Fruit fly (Drosophila melanogaster): Measurements from ENCODE around the gene CG31266.

The CG31266 gene

DNA sequence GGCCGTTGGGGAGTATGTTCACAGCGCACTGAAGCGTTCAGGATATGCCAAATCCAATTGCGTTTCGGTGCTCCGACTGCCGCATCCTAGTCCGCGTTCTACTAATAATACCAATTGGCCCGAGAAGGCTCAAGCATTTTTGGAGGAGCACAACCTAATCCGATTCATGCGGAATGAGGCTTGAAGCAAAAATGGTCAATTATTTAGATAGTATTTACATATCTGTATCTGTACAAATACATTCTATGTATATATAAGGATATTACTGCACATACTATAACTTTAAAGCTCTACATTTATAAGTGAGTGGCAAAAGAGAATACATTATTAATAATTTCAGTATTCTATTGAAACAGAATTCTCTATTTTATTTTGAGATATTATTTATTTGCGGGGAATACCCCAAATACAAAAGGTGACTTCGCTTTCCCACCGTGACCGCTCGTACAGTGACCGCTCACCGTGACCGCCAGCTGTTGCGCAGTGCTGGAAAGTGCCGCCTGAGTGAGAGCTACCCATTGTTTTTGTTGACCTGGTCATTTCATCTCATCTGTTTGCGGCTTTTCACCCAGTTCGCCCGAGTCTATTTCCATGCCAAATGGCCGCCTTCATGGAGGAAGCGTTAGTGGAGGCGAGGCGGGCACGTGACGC lies 19.0 kb downstream of the CG31266 start, which contains the start of gene CG5292 (continued):
- TF ChIP-seq CrebB (tag; optimal IDR thresholded peaks at IDR 0.05) (peak; percentile 19), ftz-f1 (GFP tag; optimal IDR thresholded peaks at IDR 0.05) (peak; percentile 68), CG34422 (GFP tag; IDR thresholded peaks at IDR 0.05) (peak; percentile 79; the same call in 2 of the 3 replicates), CG18619 (GFP tag; optimal IDR thresholded peaks at IDR 0.05) (peak; percentile 23), crp (GFP tag; optimal IDR thresholded peaks at IDR 0.05) (peak; percentile 89 to 98), pzg (GFP tag; optimal IDR thresholded peaks at IDR 0.05) (peak; percentile 65), CG7987 (GFP tag; optimal IDR thresholded peaks at IDR 0.05) (no peak), Taf1 (GFP tag; IDR thresholded peaks at IDR 0.05) (no peak), CG9932 (GFP tag; IDR thresholded peaks at IDR 0.05) (peak; percentile 72), HLH4C (GFP tag; IDR thresholded peaks at IDR 0.05; ENCODE audit: partially characterized antibody) (peak; percentile 23; the same call in 1 of the 3 replicates), hb (GFP tag; IDR thresholded peaks at IDR 0.05; ENCODE audit: partially characterized antibody) (no peak), maf-S (GFP tag; optimal IDR thresholded peaks at IDR 0.05) (no peak), CG12659 (GFP tag; optimal IDR thresholded peaks at IDR 0.05) (peak; percentile 69), dpn (GFP tag; optimal IDR thresholded peaks at IDR 0.05) (peak; percentile 42 to 67), ind (GFP tag; optimal IDR thresholded peaks at IDR 0.05) (peak; percentile 31), CG2875 (GFP tag; optimal IDR thresholded peaks at IDR 0.05) (peak; percentile 45), zen (tag; optimal IDR thresholded peaks at IDR 0.05) (no peak), odd (GFP tag; optimal IDR thresholded peaks at IDR 0.05) (no peak), ac (GFP tag; optimal IDR thresholded peaks at IDR 0.05) (no peak), CG4328 (GFP tag; optimal IDR thresholded peaks at IDR 0.05) (peak; percentile 51), CG10959 (GFP tag; IDR thresholded peaks at IDR 0.05) (0 out of 2 replicates have a peak, but pooled peaks have one; percentile 27), Dip3 (GFP tag; optimal IDR thresholded peaks at IDR 0.05) (peak; percentile 30), tll (GFP tag; optimal IDR thresholded peaks at IDR 0.05) (peak in 1 of 2 experiments; percentile 91), Sox100B (GFP tag; optimal IDR thresholded peaks at IDR 0.05) (no peak), CG1233 (GFP tag; optimal IDR thresholded peaks at IDR 0.05) (no peak), gsb-n (tag; optimal IDR thresholded peaks at IDR 0.05) (peak; percentile 50), sisA (GFP tag; IDR thresholded peaks at IDR 0.05) (peak; percentile 23; the same call in 1 of the 2 replicates), CG14667 (GFP tag; IDR thresholded peaks at IDR 0.05) (no peak), nerfin-2 (GFP tag; IDR thresholded peaks at IDR 0.05; ENCODE audit: partially characterized antibody) (no peak), dmrt99B (tag; optimal IDR thresholded peaks at IDR 0.05) (no peak), Ssrp (tag; optimal IDR thresholded peaks at IDR 0.05) (no peak), corto (GFP tag; optimal IDR thresholded peaks at IDR 0.05) (no peak), CG3838 (GFP tag; optimal IDR thresholded peaks at IDR 0.05) (no peak), cato (GFP tag; optimal IDR thresholded peaks at IDR 0.05; ENCODE audit: borderline replicate concordance) (no peak), CG6765 (GFP tag; optimal IDR thresholded peaks at IDR 0.05) (peak; percentile 36), Opbp (GFP tag; IDR thresholded peaks at IDR 0.05; ENCODE audit: partially characterized antibody) (peak; percentile 73), Doc2 (GFP tag; IDR thresholded peaks at IDR 0.05) (no peak), CG3281 (GFP tag; optimal IDR thresholded peaks at IDR 0.05) (no peak), Fer2 (tag; optimal IDR thresholded peaks at IDR 0.05) (peak; percentile 19), jigr1 (GFP tag; IDR thresholded peaks at IDR 0.05) (no peak), croc (GFP tag; conservative IDR thresholded peaks at IDR 0.05) (peak; percentile 40; the same call in 2 of the 3 replicates), br (optimal IDR thresholded peaks at IDR 0.05) (no peak), dmrt11E (tag; optimal IDR thresholded peaks at IDR 0.05) (peak; percentile 37), CG32772 (GFP tag; IDR thresholded peaks at IDR 0.05) (0 out of 2 replicates have a peak, but pooled peaks have one; percentile 10), CG14441 (GFP tag; IDR thresholded peaks at IDR 0.05) (peak; percentile 50), nmo (GFP tag; optimal IDR thresholded peaks at IDR 0.05) (peak; percentile 56), CG34224 (GFP tag; IDR thresholded peaks at IDR 0.05; ENCODE audit: partially characterized antibody) (peak; percentile 65), sqz (GFP tag; optimal IDR thresholded peaks at IDR 0.05) (no peak)
